Worm (Caenorhabditis elegans): ENCODE measurements around the gene Y81B9A.4.

DNA sequence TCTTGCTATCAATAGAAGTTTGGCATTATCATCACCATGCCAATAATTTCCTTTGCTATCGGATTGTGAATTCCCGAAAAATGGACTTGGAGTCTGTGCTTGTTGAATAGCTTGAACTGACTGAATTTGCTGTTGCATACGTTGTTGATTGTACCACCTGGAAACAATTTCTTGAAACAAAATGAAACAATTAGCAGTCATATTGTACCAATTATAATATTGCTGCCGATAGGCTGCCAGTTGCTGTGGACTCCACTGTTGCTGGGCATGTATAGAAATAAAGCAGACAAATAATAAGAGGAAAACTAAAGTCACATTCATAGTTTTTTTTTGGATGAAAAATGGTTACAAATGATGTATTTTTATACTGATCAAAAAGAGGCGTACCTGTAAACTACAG, 13.8 kb downstream of the Y81B9A.4 start, which contains the start of gene B0563.10:
- TF ChIP-seq ama-1 (optimal IDR thresholded peaks at IDR 0.05) (no peak), hmbx-1 (tag; optimal IDR thresholded peaks at IDR 0.05) (no peak), hnd-1 (tag; optimal IDR thresholded peaks at IDR 0.05) (no peak), scrt-1 (GFP tag; IDR thresholded peaks at IDR 0.05) (no peak), pes-1 (GFP tag; IDR thresholded peaks at IDR 0.05) (no peak), ceh-13 (GFP tag; optimal IDR thresholded peaks at IDR 0.05) (no peak), aly-1 (tag; optimal IDR thresholded peaks at IDR 0.05) (no peak), F13C5.2 (tag; optimal IDR thresholded peaks at IDR 0.05) (no peak), ceh-36 (tag; optimal IDR thresholded peaks at IDR 0.05) (no peak)
